Fruit fly (Drosophila melanogaster): ENCODE measurements around the gene dco.

The dco gene

dm6 chr3R:31086394-31086793, 25.4 kb upstream of the dco start (continued):
- TF ChIP-seq Opbp (GFP tag; IDR thresholded peaks at IDR 0.05; ENCODE audit: partially characterized antibody): peak; percentile 69; the same call in 2 of the 3 replicates
- TF ChIP-seq tup (GFP tag; optimal IDR thresholded peaks at IDR 0.05): no peak
- no peak for TF ChIP-seq CG6654 (GFP tag; optimal IDR thresholded peaks at IDR 0.05)
- TF ChIP-seq CG4617 (GFP tag; optimal IDR thresholded peaks at IDR 0.05; ENCODE audit: borderline replicate concordance): no peak
- no peak for TF ChIP-seq CG12071 (GFP tag; optimal IDR thresholded peaks at IDR 0.05)
- no peak for TF ChIP-seq CG4328 (GFP tag; optimal IDR thresholded peaks at IDR 0.05)
- no peak for TF ChIP-seq pnt (GFP tag; optimal IDR thresholded peaks at IDR 0.05)
- peak; percentile 4 for TF ChIP-seq trem (tag; optimal IDR thresholded peaks at IDR 0.05)
- TF ChIP-seq CG18011 (GFP tag; optimal IDR thresholded peaks at IDR 0.05): no peak
- TF ChIP-seq CG10979 (tag; optimal IDR thresholded peaks at IDR 0.05): no peak
- peak; percentile 73 for TF ChIP-seq CG12744 (GFP tag; optimal IDR thresholded peaks at IDR 0.05)
- no peak for TF ChIP-seq Fer3 (tag; optimal IDR thresholded peaks at IDR 0.05)
- TF ChIP-seq cas (GFP tag; IDR thresholded peaks at IDR 0.05): no peak
- TF ChIP-seq ato (GFP tag; IDR thresholded peaks at IDR 0.05; ENCODE audit: partially characterized antibody): peak; percentile 45; the same call in 1 of the 2 replicates
- TF ChIP-seq emc (GFP tag; optimal IDR thresholded peaks at IDR 0.05): no peak
- peak; percentile 29; the same call in 1 of the 2 replicates for TF ChIP-seq amos (GFP tag; IDR thresholded peaks at IDR 0.05; ENCODE audit: partially characterized antibody)
- TF ChIP-seq luna (GFP tag; optimal IDR thresholded peaks at IDR 0.05): no peak
- no peak for TF ChIP-seq bbx (GFP tag; IDR thresholded peaks at IDR 0.05; ENCODE audit: partially characterized antibody)
- no peak for TF ChIP-seq hth (optimal IDR thresholded peaks at IDR 0.05)
- no peak for TF ChIP-seq fd64A (GFP tag; optimal IDR thresholded peaks at IDR 0.05)
- no peak for TF ChIP-seq CG17186 (GFP tag; optimal IDR thresholded peaks at IDR 0.05)
- no peak for TF ChIP-seq CG2120 (GFP tag; optimal IDR thresholded peaks at IDR 0.05)
- TF ChIP-seq gsb-n (tag; optimal IDR thresholded peaks at IDR 0.05): no peak
- peak; percentile 3 for TF ChIP-seq pum (GFP tag; optimal IDR thresholded peaks at IDR 0.05)
- TF ChIP-seq z (GFP tag; IDR thresholded peaks at IDR 0.05): no peak
- TF ChIP-seq ara (GFP tag; IDR thresholded peaks at IDR 0.05): no peak
- TF ChIP-seq klu (GFP tag; IDR thresholded peaks at IDR 0.05): 0 out of 2 replicates have a peak, but pooled peaks have one; percentile 27
- TF ChIP-seq hbn (GFP tag; IDR thresholded peaks at IDR 0.05; ENCODE audit: partially characterized antibody): no peak
- TF ChIP-seq CG14860 (GFP tag; IDR thresholded peaks at IDR 0.05; ENCODE audit: partially characterized antibody): 0 out of 3 replicates have a peak, but pooled peaks have one; percentile 35
- no peak for TF ChIP-seq CG17829 (tag; optimal IDR thresholded peaks at IDR 0.05)
- TF ChIP-seq CG3995 (GFP tag; optimal IDR thresholded peaks at IDR 0.05): no peak
- no peak for TF ChIP-seq CG14710 (tag; optimal IDR thresholded peaks at IDR 0.05)
- no peak for TF ChIP-seq CG6854 (GFP tag; optimal IDR thresholded peaks at IDR 0.05)
- TF ChIP-seq schlank (tag; optimal IDR thresholded peaks at IDR 0.05): no peak
- TF ChIP-seq tx (GFP tag; optimal IDR thresholded peaks at IDR 0.05): no peak
- peak; percentile 35; the same call in 1 of the 2 replicates for TF ChIP-seq Rfx (GFP tag; IDR thresholded peaks at IDR 0.05)
- TF ChIP-seq CG13775 (GFP tag; optimal IDR thresholded peaks at IDR 0.05): peak; percentile 41
- no peak for TF ChIP-seq HLH3B (GFP tag; IDR thresholded peaks at IDR 0.05)
- no peak for TF ChIP-seq HLH54F (GFP tag; optimal IDR thresholded peaks at IDR 0.05)
- no peak for TF ChIP-seq Tbp (GFP tag; optimal IDR thresholded peaks at IDR 0.05)
- no peak for TF ChIP-seq lab (GFP tag; optimal IDR thresholded peaks at IDR 0.05)
- no peak for TF ChIP-seq maf-S (GFP tag; optimal IDR thresholded peaks at IDR 0.05)
- TF ChIP-seq al (GFP tag; IDR thresholded peaks at IDR 0.05): no peak
- no peak for TF ChIP-seq jing (GFP tag; optimal IDR thresholded peaks at IDR 0.05)
- no peak for TF ChIP-seq Side (GFP tag; optimal IDR thresholded peaks at IDR 0.05)
- TF ChIP-seq Xrp1 (GFP tag; IDR thresholded peaks at IDR 0.05): 0 out of 2 replicates have a peak, but pooled peaks have one; percentile 25
- no peak for TF ChIP-seq Ravus (GFP tag; IDR thresholded peaks at IDR 0.05)
- TF ChIP-seq CG4854 (GFP tag; optimal IDR thresholded peaks at IDR 0.05): no peak
- no peak for TF ChIP-seq inv (GFP tag; IDR thresholded peaks at IDR 0.05; ENCODE audit: partially characterized antibody)
- TF ChIP-seq CG12769 (tag; optimal IDR thresholded peaks at IDR 0.05): no peak
- no peak for TF ChIP-seq cato (GFP tag; optimal IDR thresholded peaks at IDR 0.05; ENCODE audit: borderline replicate concordance)
